Fruit fly (Drosophila melanogaster) whole organism: ENCODE data around the gene HIPP1.

Experiments used
- CG8478 ChIP-seq: fragments of >200 bp; optimal IDR thresholded peaks from 2 replicates; lab custom pipeline; 2018; ENCODE audit warnings: inconsistent platforms
- EcR ChIP-seq, 2 experiments: fragments of >200 bp; optimal IDR thresholded peaks; 2 replicates each; lab custom pipeline; 2017; ENCODE audit warnings: missing biosample characterization in 2 of 2, missing genetic modification characterization in 2 of 2, missing genetic modification reagents in 2 of 2
- usp ChIP-seq: fragments of >200 bp; optimal IDR thresholded peaks from 2 replicates; lab custom pipeline; 2017; ENCODE audit warnings: missing biosample characterization, missing genetic modification characterization, mixed read lengths

dm6 chr3L:20827962-20828361 lies 18.5 kb downstream of the HIPP1 start:
- no peak for TF ChIP-seq CG8478 (lab: Kevin White, UChicago)
- TF ChIP-seq usp: no peak
- no peak for TF ChIP-seq EcR (GFP tag; optimal IDR thresholded peaks at IDR 0.05; lab: Kevin White, UChicago)
